Worm (Caenorhabditis elegans) whole organism, mixed stage, embryonic: ENCODE data around the gene snt-7.

Source experiments
- blmp-1 ChIP-seq: fragments of 150-350 bp; optimal IDR thresholded peaks from 2 replicates; lab custom pipeline; 2014; ENCODE audit warnings: missing biosample characterization, missing genetic modification characterization
- ces-1 ChIP-seq: fragments of 150-350 bp; optimal IDR thresholded peaks from 2 replicates; lab custom pipeline; 2014; ENCODE audit warnings: missing biosample characterization, missing genetic modification reagents, missing genetic modification characterization
- drap-1 ChIP-seq: fragments of 200-800 bp; sonication (Bioruptor generic); optimal IDR thresholded peaks from 3 replicates; lab custom pipeline; 2018; ENCODE audit warnings: mild to moderate bottlenecking, missing genetic modification characterization, missing compliant biosample characterization
- elt-3 ChIP-seq: fragments of 150-350 bp; optimal IDR thresholded peaks from 2 replicates; lab custom pipeline; 2014; ENCODE audit warnings: missing biosample characterization, missing genetic modification characterization
- nhr-12 ChIP-seq: fragments of 150-350 bp; optimal IDR thresholded peaks from 2 replicates; lab custom pipeline; 2014; ENCODE audit warnings: missing biosample characterization, missing genetic modification characterization
- nhr-2 ChIP-seq: fragments of 150-350 bp; optimal IDR thresholded peaks from 2 replicates; lab custom pipeline; 2014; ENCODE audit warnings: missing biosample characterization, missing genetic modification characterization
- nhr-28 ChIP-seq: fragments of 150-350 bp; optimal IDR thresholded peaks from 2 replicates; lab custom pipeline; 2014; ENCODE audit warnings: missing biosample characterization, missing genetic modification characterization
- nhr-76 ChIP-seq: sonication (generic microtip); optimal IDR thresholded peaks from 2 replicates; lab custom pipeline; 2017; ENCODE audit warnings: missing biosample characterization, missing genetic modification characterization
- pha-4 ChIP-seq: fragments of 150-350 bp; optimal IDR thresholded peaks from 2 replicates; lab custom pipeline; 2018; ENCODE audit warnings: missing biosample characterization, missing genetic modification reagents, missing genetic modification characterization
- sem-2 ChIP-seq: fragments of 200-800 bp; sonication (Bioruptor generic); optimal IDR thresholded peaks from 2 replicates; lab custom pipeline; 2018; ENCODE audit warnings: mild to moderate bottlenecking, missing genetic modification characterization, missing compliant biosample characterization
- snpc-4 ChIP-seq: fragments of 150-350 bp; optimal IDR thresholded peaks from 2 replicates; lab custom pipeline; 2014; ENCODE audit warnings: missing biosample characterization, missing genetic modification characterization
- unc-39 ChIP-seq: fragments of 150-350 bp; optimal IDR thresholded peaks from 2 replicates; lab custom pipeline; 2014; ENCODE audit warnings: missing biosample characterization, missing genetic modification characterization
- ztf-11 ChIP-seq: fragments of 150-350 bp; optimal IDR thresholded peaks from 2 replicates; lab custom pipeline; 2014; ENCODE audit warnings: missing biosample characterization, missing genetic modification characterization

DNA sequence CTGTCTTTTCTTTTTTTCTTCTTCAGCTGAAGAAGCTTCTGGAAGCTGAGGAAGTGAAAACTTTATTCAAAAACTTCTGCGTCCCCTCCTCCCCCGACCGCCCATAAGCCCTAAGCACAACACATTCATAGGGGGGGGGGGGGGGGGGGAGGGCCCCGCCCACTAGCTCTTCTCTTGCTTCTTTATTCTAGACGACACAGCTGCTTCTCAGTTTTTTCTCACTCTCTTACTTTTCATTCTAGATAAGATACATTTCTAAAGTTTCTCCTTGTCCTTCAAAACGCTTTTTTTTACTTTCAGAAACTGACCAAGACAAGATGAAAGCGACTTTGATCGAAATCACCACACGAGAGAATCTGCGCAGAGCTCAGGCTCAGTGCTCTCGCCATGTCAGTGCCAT, 9.1 kb downstream of the snt-7 start, which contains the start of gene T10B10.4:
- TF ChIP-seq nhr-76 (tag; lab: Kevin White, UChicago): no peak
- no peak for TF ChIP-seq nhr-28 (tag; lab: Kevin White, UChicago)
- no peak for TF ChIP-seq ces-1 (GFP tag; lab: Kevin White, UChicago)
- no peak for TF ChIP-seq unc-39 (tag; lab: Kevin White, UChicago)
- TF ChIP-seq elt-3 (tag; lab: Kevin White, UChicago): no peak
- no peak for TF ChIP-seq nhr-12 (tag; lab: Kevin White, UChicago)
- no peak for TF ChIP-seq ztf-11
- TF ChIP-seq sem-2: no peak
- TF ChIP-seq nhr-2 (tag; lab: Kevin White, UChicago): no peak
- no peak for TF ChIP-seq snpc-4 (tag; lab: Kevin White, UChicago)
- no peak for TF ChIP-seq pha-4
- TF ChIP-seq blmp-1 (tag; lab: Kevin White, UChicago): no peak
- no peak for TF ChIP-seq drap-1 (GFP tag; lab: Kevin White, UChicago)
